Fruit fly (Drosophila melanogaster): Measurements from ENCODE around the gene Arpc3B.

The Arpc3B gene

dm6 chrX:17077290-17078138 lies 28.1 kb downstream of the Arpc3B start, which contains the start of gene wcy (continued):
- no peak for TF ChIP-seq Hmr (GFP tag; optimal IDR thresholded peaks at IDR 0.05)
- no peak for TF ChIP-seq CG31388 (GFP tag; optimal IDR thresholded peaks at IDR 0.05)
- peak; percentile 89 for TF ChIP-seq Lhr (GFP tag; optimal IDR thresholded peaks at IDR 0.05)
- no peak for TF ChIP-seq Dip2 (GFP tag; IDR thresholded peaks at IDR 0.05)
- no peak; the same call in 1 of the 3 replicates for TF ChIP-seq ci (GFP tag; IDR thresholded peaks at IDR 0.05)
- no peak for TF ChIP-seq dmrt99B (tag; optimal IDR thresholded peaks at IDR 0.05)
- TF ChIP-seq CG6272 (GFP tag; IDR thresholded peaks at IDR 0.05), result no peak
- TF ChIP-seq CG15601 (tag; optimal IDR thresholded peaks at IDR 0.05), result no peak
- TF ChIP-seq toy (GFP tag; IDR thresholded peaks at IDR 0.05), result no peak
- TF ChIP-seq Max (GFP tag; optimal IDR thresholded peaks at IDR 0.05), result no peak
- TF ChIP-seq Pdp1 (GFP tag; optimal IDR thresholded peaks at IDR 0.05), result peak; percentile 7 to 56
- peak; percentile 73 for TF ChIP-seq Elba2 (GFP tag; optimal IDR thresholded peaks at IDR 0.05)
- peak; percentile 42; the same call in 1 of the 2 replicates for TF ChIP-seq unc-4 (GFP tag; IDR thresholded peaks at IDR 0.05; ENCODE audit: partially characterized antibody)
- TF ChIP-seq CHES-1-like (GFP tag; optimal IDR thresholded peaks at IDR 0.05), result peak; percentile 1
- TF ChIP-seq phol (tag; optimal IDR thresholded peaks at IDR 0.05), result peak; percentile 38
- no peak for TF ChIP-seq cwo (GFP tag; optimal IDR thresholded peaks at IDR 0.05)
- TF ChIP-seq caup (GFP tag; optimal IDR thresholded peaks at IDR 0.05; ENCODE audit: severe bottlenecking), result peak; percentile 53
- peak; percentile 51 for TF ChIP-seq Rfx (GFP tag; IDR thresholded peaks at IDR 0.05)
- no peak for TF ChIP-seq CG31441 (GFP tag; IDR thresholded peaks at IDR 0.05)
- peak; percentile 26 for TF ChIP-seq mam (GFP tag; optimal IDR thresholded peaks at IDR 0.05)
- TF ChIP-seq CG17612 (GFP tag; IDR thresholded peaks at IDR 0.05), result no peak
- peak; percentile 25; the same call in 1 of the 2 replicates for TF ChIP-seq onecut (GFP tag; IDR thresholded peaks at IDR 0.05)
- TF ChIP-seq CG17829 (tag; optimal IDR thresholded peaks at IDR 0.05), result peak; percentile 22
- TF ChIP-seq CG3163 (GFP tag; optimal IDR thresholded peaks at IDR 0.05), result no peak
- peak; percentile 21 for TF ChIP-seq Myb (GFP tag; optimal IDR thresholded peaks at IDR 0.05)
- no peak for TF ChIP-seq CG8281 (tag; optimal IDR thresholded peaks at IDR 0.05)
- no peak for TF ChIP-seq salm (tag; optimal IDR thresholded peaks at IDR 0.05)
- TF ChIP-seq CG10462 (GFP tag; optimal IDR thresholded peaks at IDR 0.05), result no peak
- TF ChIP-seq pnt (GFP tag; optimal IDR thresholded peaks at IDR 0.05), result no peak
- TF ChIP-seq Hr39 (optimal IDR thresholded peaks at IDR 0.05), result no peak
- no peak for TF ChIP-seq CG15073 (GFP tag; optimal IDR thresholded peaks at IDR 0.05)
- no peak for TF ChIP-seq CG13123 (GFP tag; optimal IDR thresholded peaks at IDR 0.05)
- no peak for TF ChIP-seq CG14050 (GFP tag; IDR thresholded peaks at IDR 0.05)
- TF ChIP-seq wdn (GFP tag; IDR thresholded peaks at IDR 0.05), result no peak
- TF ChIP-seq CG14965 (GFP tag; optimal IDR thresholded peaks at IDR 0.05; ENCODE audit: borderline replicate concordance), result no peak
- no peak for TF ChIP-seq exex (tag; optimal IDR thresholded peaks at IDR 0.05)
- TF ChIP-seq CG7928 (GFP tag; optimal IDR thresholded peaks at IDR 0.05), result no peak
- no peak for TF ChIP-seq CG1792 (GFP tag; optimal IDR thresholded peaks at IDR 0.05)
- no peak for TF ChIP-seq prd (optimal IDR thresholded peaks at IDR 0.05)
- TF ChIP-seq prd (GFP tag; IDR thresholded peaks at IDR 0.05), result no peak
- no peak; the same call in 1 of the 3 replicates for TF ChIP-seq dysf (GFP tag; IDR thresholded peaks at IDR 0.05)
- TF ChIP-seq Dip3 (GFP tag; optimal IDR thresholded peaks at IDR 0.05), result no peak
- TF ChIP-seq ATbp (GFP tag; optimal IDR thresholded peaks at IDR 0.05), result no peak
- peak; percentile 50 for TF ChIP-seq E2f2 (GFP tag; IDR thresholded peaks at IDR 0.05)
- TF ChIP-seq CG18262 (tag; optimal IDR thresholded peaks at IDR 0.05), result no peak
- peak; percentile 97 for TF ChIP-seq CG10321 (GFP tag; IDR thresholded peaks at IDR 0.05)
- TF ChIP-seq da (GFP tag; optimal IDR thresholded peaks at IDR 0.05), result no peak
- TF ChIP-seq Atf-2 (GFP tag; optimal IDR thresholded peaks at IDR 0.05), result no peak
- no peak for TF ChIP-seq lbe (GFP tag; optimal IDR thresholded peaks at IDR 0.05)
- TF ChIP-seq Dp (GFP tag; optimal IDR thresholded peaks at IDR 0.05), result peak; percentile 51

Measured in whole organism, embryonic.